Fruit fly (Drosophila melanogaster): ENCODE data around the gene MED6.
A peak's percentile ranks its signal among the peaks of the same experiment; 100 is the strongest.

MED6 gene

DNA sequence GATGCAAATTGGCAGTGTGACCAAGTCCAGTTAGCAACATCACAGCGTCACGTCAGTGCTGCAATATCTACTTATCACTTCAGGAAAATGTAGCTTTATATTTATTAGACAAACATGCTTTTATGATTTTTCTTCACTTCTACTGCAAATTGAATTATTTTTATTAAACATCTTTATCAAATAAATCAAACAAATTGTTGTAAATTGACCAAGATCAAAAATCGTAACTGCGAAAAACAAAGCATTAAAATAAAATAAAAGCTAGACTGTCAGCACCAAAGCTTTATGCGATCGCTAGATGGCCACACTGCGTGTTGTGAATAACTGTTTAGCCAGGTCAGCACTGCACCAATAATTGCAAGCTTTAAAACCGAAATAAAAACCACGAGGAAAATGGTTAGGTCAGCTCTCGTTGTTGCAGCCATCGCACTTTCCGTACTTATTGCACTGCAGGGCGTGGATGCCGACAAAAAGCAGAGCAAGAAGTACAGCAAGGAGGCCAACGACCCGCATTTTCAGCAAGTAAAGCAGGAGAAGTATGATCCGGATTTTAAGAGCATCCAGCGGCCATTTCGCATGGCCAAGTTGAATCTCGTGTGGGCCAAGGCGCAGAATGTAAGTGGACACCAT, 22.5 kb upstream of the MED6 start, which contains the start of the genes CG12945 and CG8507 (continued):
- TF ChIP-seq prd (optimal IDR thresholded peaks at IDR 0.05) (no peak), prd (GFP tag; IDR thresholded peaks at IDR 0.05) (peak; percentile 54; the same call in 1 of the 3 replicates), CG10431 (GFP tag; optimal IDR thresholded peaks at IDR 0.05) (no peak), lmd (GFP tag; IDR thresholded peaks at IDR 0.05) (peak; percentile 51; the same call in 1 of the 2 replicates), trem (tag; optimal IDR thresholded peaks at IDR 0.05) (peak; percentile 34), Chrac-16 (GFP tag; optimal IDR thresholded peaks at IDR 0.05) (peak; percentile 28), CG5245 (GFP tag; optimal IDR thresholded peaks at IDR 0.05) (peak; percentile 2), Ssrp (tag; optimal IDR thresholded peaks at IDR 0.05) (peak; percentile 28), Usf (GFP tag; optimal IDR thresholded peaks at IDR 0.05) (no peak), Myb (GFP tag; optimal IDR thresholded peaks at IDR 0.05) (peak; percentile 72), dm (GFP tag; optimal IDR thresholded peaks at IDR 0.05) (peak; percentile 34), Blimp-1 (GFP tag; optimal IDR thresholded peaks at IDR 0.05) (peak; percentile 28), ems (GFP tag; optimal IDR thresholded peaks at IDR 0.05) (peak; percentile 1), Hand (GFP tag; optimal IDR thresholded peaks at IDR 0.05) (no peak), CG2116 (GFP tag; optimal IDR thresholded peaks at IDR 0.05) (peak; percentile 59), CG17829 (tag; optimal IDR thresholded peaks at IDR 0.05) (peak; percentile 54), Bteb2 (GFP tag; optimal IDR thresholded peaks at IDR 0.05) (no peak), CG10147 (GFP tag; optimal IDR thresholded peaks at IDR 0.05) (peak; percentile 58), NfI (GFP tag; optimal IDR thresholded peaks at IDR 0.05) (peak; percentile 41), dysf (GFP tag; IDR thresholded peaks at IDR 0.05) (peak; percentile 34; the same call in 1 of the 3 replicates), CG10267 (tag; optimal IDR thresholded peaks at IDR 0.05) (peak; percentile 35), CG4282 (GFP tag; optimal IDR thresholded peaks at IDR 0.05) (no peak), Ets97D (GFP tag; optimal IDR thresholded peaks at IDR 0.05) (peak; percentile 44), CG16813 (GFP tag; IDR thresholded peaks at IDR 0.05; ENCODE audit: partially characterized antibody) (no peak), toy (GFP tag; IDR thresholded peaks at IDR 0.05) (no peak), Doc3 (GFP tag; IDR thresholded peaks at IDR 0.05; ENCODE audit: partially characterized antibody) (no peak), kay (GFP tag; optimal IDR thresholded peaks at IDR 0.05) (peak; percentile 21), Med (GFP tag) (peak; percentile 85), bbx (GFP tag; IDR thresholded peaks at IDR 0.05; ENCODE audit: partially characterized antibody) (0 out of 2 replicates have a peak, but pooled peaks have one; percentile 18), Taf1 (GFP tag; IDR thresholded peaks at IDR 0.05) (0 out of 2 replicates have a peak, but pooled peaks have one; percentile 19), CG10209 (GFP tag; optimal IDR thresholded peaks at IDR 0.05) (peak; percentile 16), Side (GFP tag; optimal IDR thresholded peaks at IDR 0.05) (no peak), lbe (GFP tag; optimal IDR thresholded peaks at IDR 0.05) (peak; percentile 3), CG34376 (GFP tag; optimal IDR thresholded peaks at IDR 0.05) (peak; percentile 24), CG4404 (GFP tag; IDR thresholded peaks at IDR 0.05) (peak; percentile 37; the same call in 1 of the 2 replicates), slbo (GFP tag; IDR thresholded peaks at IDR 0.05) (peak; percentile 47; the same call in 1 of the 2 replicates), nau (GFP tag; optimal IDR thresholded peaks at IDR 0.05) (no peak), CG8924 (tag; optimal IDR thresholded peaks at IDR 0.05) (peak; percentile 31), CG10979 (tag; optimal IDR thresholded peaks at IDR 0.05) (peak; percentile 31), h (optimal IDR thresholded peaks at IDR 0.05) (no peak), chif (GFP tag; optimal IDR thresholded peaks at IDR 0.05) (peak in 1 of 2 experiments; percentile 37), mld (GFP tag; IDR thresholded peaks at IDR 0.05; ENCODE audit: partially characterized antibody) (no peak), sens (GFP tag) (peak; percentile 85), trh (GFP tag; optimal IDR thresholded peaks at IDR 0.05) (no peak), tll (GFP tag; optimal IDR thresholded peaks at IDR 0.05) (peak in 1 of 2 experiments; percentile 47), Dek (tag; optimal IDR thresholded peaks at IDR 0.05) (peak; percentile 50), CG9932 (GFP tag; IDR thresholded peaks at IDR 0.05) (peak; percentile 67), CG8290 (GFP tag; optimal IDR thresholded peaks at IDR 0.05) (peak; percentile 45), CG8290 (tag; optimal IDR thresholded peaks at IDR 0.05) (no peak), da (GFP tag; optimal IDR thresholded peaks at IDR 0.05) (no peak)
